Fruit fly (Drosophila melanogaster): Measurements from ENCODE around the gene FER.

The FER gene

dm6 chr3R:9390201-9390600, 4.1 kb downstream of the FER start (continued):
- TF ChIP-seq CG4360 (GFP tag; IDR thresholded peaks at IDR 0.05) = no peak
- TF ChIP-seq Max (GFP tag; optimal IDR thresholded peaks at IDR 0.05) = no peak
- peak; percentile 32 for TF ChIP-seq CG1233 (GFP tag; optimal IDR thresholded peaks at IDR 0.05)
- TF ChIP-seq BtbVII (GFP tag; optimal IDR thresholded peaks at IDR 0.05) = peak; percentile 59
- peak; percentile 25 for TF ChIP-seq CG2875 (GFP tag; optimal IDR thresholded peaks at IDR 0.05)
- TF ChIP-seq Taf1 (GFP tag; IDR thresholded peaks at IDR 0.05) = no peak
- TF ChIP-seq CG9215 (GFP tag; IDR thresholded peaks at IDR 0.05) = no peak
- TF ChIP-seq CG10654 (GFP tag; optimal IDR thresholded peaks at IDR 0.05) = no peak
- no peak for TF ChIP-seq CG3065 (GFP tag; optimal IDR thresholded peaks at IDR 0.05)
- TF ChIP-seq odd (GFP tag; optimal IDR thresholded peaks at IDR 0.05) = peak; percentile 6
- TF ChIP-seq Atf3 (GFP tag; optimal IDR thresholded peaks at IDR 0.05) = no peak
- TF ChIP-seq CG2120 (GFP tag; optimal IDR thresholded peaks at IDR 0.05) = no peak
- no peak for TF ChIP-seq CG9727 (GFP tag; optimal IDR thresholded peaks at IDR 0.05)
- TF ChIP-seq CG2712 (tag; optimal IDR thresholded peaks at IDR 0.05) = peak; percentile 2
- TF ChIP-seq ind (GFP tag; optimal IDR thresholded peaks at IDR 0.05) = no peak
- TF ChIP-seq jumu (GFP tag; optimal IDR thresholded peaks at IDR 0.05) = no peak
- no peak for TF ChIP-seq Dad (GFP tag; optimal IDR thresholded peaks at IDR 0.05)
- TF ChIP-seq CG16813 (GFP tag; IDR thresholded peaks at IDR 0.05; ENCODE audit: partially characterized antibody) = no peak
- TF ChIP-seq CG6175 (GFP tag; IDR thresholded peaks at IDR 0.05) = no peak
- TF ChIP-seq Mes4 (GFP tag; optimal IDR thresholded peaks at IDR 0.05) = no peak
- peak; percentile 33 for TF ChIP-seq CG15011 (GFP tag; optimal IDR thresholded peaks at IDR 0.05)
- no peak for TF ChIP-seq TFAM (GFP tag; optimal IDR thresholded peaks at IDR 0.05)
- TF ChIP-seq Meics (GFP tag; optimal IDR thresholded peaks at IDR 0.05) = peak; percentile 26
- no peak for TF ChIP-seq pfk (GFP tag; optimal IDR thresholded peaks at IDR 0.05)
- TF ChIP-seq Mrtf (GFP tag; IDR thresholded peaks at IDR 0.05) = no peak
- no peak for TF ChIP-seq CG8290 (GFP tag; optimal IDR thresholded peaks at IDR 0.05)
- TF ChIP-seq CG8290 (tag; optimal IDR thresholded peaks at IDR 0.05) = peak in 1 of 2 experiments; percentile 14
- no peak for TF ChIP-seq CG9609 (GFP tag; optimal IDR thresholded peaks at IDR 0.05)
- TF ChIP-seq chm (GFP tag; IDR thresholded peaks at IDR 0.05) = no peak
- peak; percentile 17 for TF ChIP-seq CG4707 (GFP tag; optimal IDR thresholded peaks at IDR 0.05)
- peak; percentile 64 for TF ChIP-seq Hmr (GFP tag; optimal IDR thresholded peaks at IDR 0.05)
- TF ChIP-seq PHDP (tag; optimal IDR thresholded peaks at IDR 0.05) = peak; percentile 48
- no peak for TF ChIP-seq CG11560 (tag; IDR thresholded peaks at IDR 0.05)
- no peak for TF ChIP-seq Dref (GFP tag; IDR thresholded peaks at IDR 0.05)
- TF ChIP-seq pnt (GFP tag; optimal IDR thresholded peaks at IDR 0.05) = no peak
- TF ChIP-seq Sry-δ (GFP tag; optimal IDR thresholded peaks at IDR 0.05) = no peak
- TF ChIP-seq Fer3 (tag; optimal IDR thresholded peaks at IDR 0.05) = peak; percentile 20
- TF ChIP-seq Doc2 (GFP tag; IDR thresholded peaks at IDR 0.05) = no peak
- no peak for TF ChIP-seq emc (GFP tag; optimal IDR thresholded peaks at IDR 0.05)
- peak; percentile 4 for TF ChIP-seq Asciz (GFP tag; optimal IDR thresholded peaks at IDR 0.05)
- TF ChIP-seq CG3407 (GFP tag; optimal IDR thresholded peaks at IDR 0.05) = peak; percentile 30
- TF ChIP-seq CG7963 (GFP tag; IDR thresholded peaks at IDR 0.05; ENCODE audit: partially characterized antibody) = no peak
- no peak for TF ChIP-seq CG16815 (GFP tag; optimal IDR thresholded peaks at IDR 0.05)
- TF ChIP-seq Nf-YB (GFP tag; optimal IDR thresholded peaks at IDR 0.05) = peak; percentile 39
- no peak for TF ChIP-seq Rfx (GFP tag; IDR thresholded peaks at IDR 0.05)
- TF ChIP-seq Doc3 (GFP tag; IDR thresholded peaks at IDR 0.05; ENCODE audit: partially characterized antibody) = no peak
- no peak for TF ChIP-seq CG4328 (GFP tag; optimal IDR thresholded peaks at IDR 0.05)
- TF ChIP-seq phol (tag; optimal IDR thresholded peaks at IDR 0.05) = no peak
- TF ChIP-seq CG10274 (GFP tag; optimal IDR thresholded peaks at IDR 0.05) = no peak
- no peak for TF ChIP-seq CG9437 (GFP tag; optimal IDR thresholded peaks at IDR 0.05)
- peak; percentile 18 for TF ChIP-seq Blimp-1 (GFP tag; optimal IDR thresholded peaks at IDR 0.05)
- TF ChIP-seq Lim3 (GFP tag; IDR thresholded peaks at IDR 0.05) = no peak

Data from whole organism, embryonic.